Worm (Caenorhabditis elegans) whole organism, dauer: Measurements from ENCODE around the gene C14C10.10.

Source experiments
- unc-62 ChIP-seq: sonication (generic microtip); optimal IDR thresholded peaks from 2 replicates; lab custom pipeline; 2017; ENCODE audit warnings: missing biosample characterization, missing genetic modification reagents, missing genetic modification characterization

Gene C14C10.10

DNA sequence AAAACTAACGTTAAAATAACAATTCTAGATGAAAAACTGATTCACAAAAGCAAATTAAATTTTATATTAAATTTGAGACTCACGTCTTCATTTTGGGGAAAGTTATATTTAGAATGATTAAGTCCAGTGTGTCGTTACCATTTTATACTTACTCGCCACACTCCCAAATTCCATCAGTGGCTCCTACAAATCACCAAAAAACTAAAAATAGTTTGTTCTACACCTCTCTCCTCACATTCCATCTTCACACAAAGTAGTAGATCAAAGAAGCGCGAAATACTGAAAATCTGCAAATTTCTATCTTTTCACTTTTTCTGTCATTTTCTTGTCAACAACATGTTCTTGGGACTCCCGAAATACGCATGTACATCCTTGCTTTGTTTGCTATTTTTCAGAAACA lies 9.9 kb upstream of the C14C10.10 start, which contains the start of gene ZC116.5:
ZC116.5 (minus strand) TSS at position 101 of the 400 bp plus-strand sequence.
- no peak for TF ChIP-seq unc-62 (GFP tag; lab: Kevin White, UChicago)

DNA sequence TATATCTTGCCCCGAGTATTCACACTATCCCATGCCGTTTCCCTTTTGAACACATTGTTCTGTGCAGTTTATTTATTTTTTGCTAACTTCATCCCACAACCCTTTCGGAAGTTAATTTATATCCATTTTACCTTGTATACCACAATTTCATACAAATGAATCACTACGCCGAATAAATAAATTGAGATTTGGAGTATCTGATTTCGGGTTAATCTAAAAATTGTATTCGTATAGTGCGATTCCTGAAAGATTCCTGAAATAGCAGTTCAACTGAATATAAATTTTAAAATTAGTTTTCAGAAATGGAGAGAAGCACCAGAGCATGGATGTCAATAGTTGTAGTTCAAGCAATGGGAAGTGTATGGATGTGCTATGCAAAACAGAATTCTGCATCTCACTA lies 8.2 kb upstream of the C14C10.10 start, which contains the start of gene erg-28:
erg-28 (plus strand) TSS at position 301 of the 400 bp plus-strand sequence.
- no peak for TF ChIP-seq unc-62 (GFP tag; lab: Kevin White, UChicago)

DNA sequence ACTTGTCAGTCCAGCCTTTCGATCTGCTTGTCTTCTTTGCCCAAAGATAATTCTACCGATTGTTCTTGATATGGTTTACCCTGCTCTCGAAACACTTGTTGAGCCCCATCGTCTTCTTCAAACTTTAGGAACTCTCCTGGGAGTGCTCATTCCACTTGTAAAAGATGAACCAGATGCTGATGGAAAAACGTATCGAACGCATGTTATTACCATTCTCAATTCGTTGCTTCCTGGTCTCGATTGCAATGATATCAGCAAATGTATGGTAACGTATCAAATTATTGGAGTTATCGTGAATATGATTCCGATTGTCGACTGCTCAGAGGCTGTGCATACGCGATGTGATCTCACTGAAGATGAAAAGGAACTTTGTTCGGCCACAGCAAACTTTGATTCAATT lies 2.9 kb upstream of the C14C10.10 start:
- TF ChIP-seq unc-62 (GFP tag; lab: Kevin White, UChicago): no peak

DNA sequence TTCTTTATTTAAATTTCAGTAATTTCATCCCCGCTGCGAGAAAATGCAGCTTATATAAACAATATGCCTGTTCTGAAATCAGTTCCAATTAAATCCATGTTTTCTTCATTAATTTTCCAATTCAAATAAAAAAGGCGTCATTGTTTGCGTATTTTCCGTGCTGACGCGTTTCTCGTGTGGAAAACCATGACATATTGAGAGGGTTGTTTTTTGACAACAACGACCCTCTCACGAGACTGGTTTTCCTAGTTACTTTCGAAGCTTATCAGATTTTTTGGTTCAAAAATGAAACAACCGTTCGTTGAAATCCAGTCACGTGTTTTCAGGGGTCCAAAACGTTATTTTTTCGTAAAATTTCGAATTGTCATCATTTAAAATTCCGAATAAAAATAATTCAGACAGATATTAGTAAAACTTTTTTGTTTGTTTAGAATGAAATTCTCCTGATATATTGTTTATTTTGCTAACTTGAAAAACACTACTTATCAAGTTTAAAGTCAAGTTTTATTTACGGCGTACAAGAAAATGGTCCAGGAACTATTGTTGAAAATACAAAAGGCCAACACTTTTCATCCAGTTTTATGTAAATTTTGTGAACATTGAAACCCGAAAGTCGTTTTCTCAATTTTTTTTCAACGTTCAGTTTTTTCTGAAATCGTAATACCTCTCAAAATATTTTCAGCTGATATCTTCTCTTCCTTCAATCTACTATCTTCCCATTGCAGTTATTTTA lies 748 bp upstream of the C14C10.10 start, which contains the start of gene C14C10.5:
C14C10.5 (plus strand) TSS at position 683 of the 733 bp plus-strand sequence.
- TF ChIP-seq unc-62 (GFP tag; lab: Kevin White, UChicago): no peak

DNA sequence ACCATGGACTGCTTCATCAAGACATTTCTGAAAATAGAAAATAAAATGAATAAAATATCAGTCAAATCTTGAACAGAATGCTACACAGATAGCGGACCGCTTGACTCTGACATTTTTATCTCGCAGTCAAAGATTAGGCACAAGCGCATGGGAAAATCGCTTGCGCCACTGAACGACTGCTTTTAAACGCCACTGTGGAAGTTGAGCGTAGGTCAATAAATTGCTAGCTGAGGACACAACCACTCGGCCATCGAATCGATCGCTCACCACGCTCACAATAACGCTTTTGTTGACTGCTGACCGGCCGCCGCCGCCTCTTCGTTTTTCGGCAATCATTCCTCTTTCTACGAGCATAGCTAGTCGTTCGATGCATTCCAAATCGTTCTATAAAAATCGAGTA lies 2.1 kb downstream of the C14C10.10 start:
- no peak for TF ChIP-seq unc-62 (GFP tag; lab: Kevin White, UChicago)

DNA sequence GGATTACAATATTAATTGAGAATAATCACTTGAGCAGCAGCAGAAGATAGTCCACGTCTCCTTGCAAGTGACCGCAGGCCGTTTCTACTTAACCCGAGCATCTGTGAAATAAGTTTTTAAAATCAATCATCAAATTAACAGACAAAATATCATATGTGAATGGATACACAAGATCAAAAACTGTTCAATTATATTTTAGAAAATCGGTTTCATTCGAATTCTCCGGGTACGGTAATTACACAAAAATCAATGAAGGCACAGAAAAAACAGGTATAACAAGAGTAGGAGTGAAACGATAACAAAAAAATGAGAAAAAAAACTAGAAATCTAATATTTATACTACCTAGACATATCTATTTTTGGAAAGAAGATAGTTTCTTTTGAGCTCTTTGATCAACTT lies 2.7 kb downstream of the C14C10.10 start, which contains the start of gene mma-1:
mma-1 (minus strand) TSS at position 101 of the 400 bp plus-strand sequence.
- TF ChIP-seq unc-62 (GFP tag; lab: Kevin White, UChicago): no peak

DNA sequence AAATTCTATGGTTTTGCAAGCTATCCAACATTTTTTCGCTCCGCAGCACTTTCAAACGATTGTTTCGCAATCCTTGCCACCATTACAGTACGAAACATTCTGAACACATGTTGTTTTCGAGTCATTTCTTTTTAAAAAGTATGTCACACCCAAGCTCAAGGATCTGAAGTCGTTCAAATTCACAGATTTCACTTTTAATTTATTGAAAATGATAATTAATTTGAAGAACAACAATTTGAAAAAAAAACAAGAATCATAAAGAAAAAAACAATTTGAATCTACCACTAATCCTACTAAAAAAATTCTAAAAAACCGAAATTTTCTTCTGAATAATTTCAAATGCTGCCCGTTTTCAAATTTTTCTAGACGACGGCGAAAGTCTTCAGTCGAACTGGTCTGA lies 6.5 kb downstream of the C14C10.10 start, which contains the start of gene C14C10.2:
C14C10.2 (minus strand) TSS at position 101 of the 400 bp plus-strand sequence.
- TF ChIP-seq unc-62 (GFP tag; lab: Kevin White, UChicago): no peak

DNA sequence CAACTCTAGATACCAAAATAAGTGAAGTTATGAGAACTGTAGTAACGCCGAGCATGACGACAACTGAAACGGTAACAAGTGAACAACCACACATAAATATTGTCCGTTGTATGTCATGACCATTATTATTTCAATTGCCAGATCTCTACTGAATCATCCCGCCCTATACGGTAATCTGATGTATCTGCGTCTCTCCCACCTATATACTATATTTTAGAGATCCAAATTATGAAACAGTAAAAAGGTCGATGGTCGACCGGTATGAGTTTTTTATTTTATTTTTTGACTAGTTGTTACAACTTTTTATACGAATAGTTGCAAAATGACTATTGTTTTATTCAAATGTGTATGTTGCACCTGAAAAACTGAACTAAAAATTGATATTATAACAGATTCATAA lies 8.3 kb downstream of the C14C10.10 start, which contains the start of gene ttr-43:
ttr-43 (minus strand) TSS at position 101 of the 400 bp plus-strand sequence.
- TF ChIP-seq unc-62 (GFP tag; lab: Kevin White, UChicago): no peak

DNA sequence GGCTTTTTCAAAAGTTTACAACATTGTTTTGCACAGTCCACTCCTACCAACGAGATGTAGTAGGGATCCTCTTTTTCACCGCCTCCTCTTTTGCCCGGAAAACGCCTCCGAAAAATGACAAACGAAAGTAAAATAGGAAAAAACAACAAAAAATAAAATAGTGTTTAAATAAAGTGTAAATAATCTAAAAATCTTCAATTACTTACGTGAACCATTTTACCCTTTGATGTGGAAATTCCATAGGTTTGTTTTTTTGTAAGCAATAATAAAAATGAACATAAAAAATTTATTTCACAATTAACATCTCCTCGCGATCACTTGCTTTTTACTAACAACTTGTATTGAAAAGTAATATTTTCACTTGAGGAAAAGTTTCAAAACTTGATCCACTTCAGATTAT lies 10.9 kb downstream of the C14C10.10 start, which contains the start of gene C14C10.1:
C14C10.1 (plus strand) TSS at position 301 of the 400 bp plus-strand sequence.
- no peak for TF ChIP-seq unc-62 (GFP tag; lab: Kevin White, UChicago)

DNA sequence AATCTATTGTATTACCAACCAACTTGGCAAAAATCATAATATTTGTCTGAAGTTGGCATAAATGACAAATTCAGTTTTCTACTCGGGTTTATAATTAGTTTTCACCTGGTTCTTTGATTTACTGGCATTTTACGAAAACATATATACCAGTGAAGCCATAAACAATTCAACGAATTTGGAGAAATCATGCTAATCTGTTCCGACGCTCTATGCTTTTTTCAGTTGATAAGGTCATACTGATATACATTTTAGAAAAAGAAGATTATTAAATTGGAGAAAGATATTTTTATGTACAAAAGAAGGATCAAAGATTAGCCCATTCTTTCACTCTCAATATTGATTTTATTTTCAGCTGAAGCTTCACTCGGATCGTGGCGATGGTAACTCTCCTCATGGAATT lies 12.1 kb downstream of the C14C10.10 start:
- TF ChIP-seq unc-62 (GFP tag; lab: Kevin White, UChicago): no peak

DNA sequence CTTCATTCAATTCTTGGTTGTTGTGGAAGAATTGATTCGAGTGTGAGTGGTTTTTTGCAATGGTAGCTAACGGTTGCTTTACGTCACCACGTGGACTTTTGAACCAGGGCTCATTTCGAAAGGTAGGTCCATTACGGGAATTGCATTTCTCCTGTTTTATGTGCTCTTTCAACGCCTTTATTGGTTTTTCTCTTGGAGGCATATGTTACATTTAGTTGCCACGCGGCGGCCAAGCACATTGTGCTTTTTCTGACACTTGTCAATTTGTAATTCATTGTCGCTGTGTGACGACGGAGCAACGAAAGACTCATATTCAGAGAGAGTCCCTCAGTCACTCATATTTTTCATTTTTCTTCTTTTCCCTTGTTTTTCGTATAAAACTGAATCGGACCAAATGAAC lies 14.2 kb downstream of the C14C10.10 start:
- no peak for TF ChIP-seq unc-62 (GFP tag; lab: Kevin White, UChicago)

DNA sequence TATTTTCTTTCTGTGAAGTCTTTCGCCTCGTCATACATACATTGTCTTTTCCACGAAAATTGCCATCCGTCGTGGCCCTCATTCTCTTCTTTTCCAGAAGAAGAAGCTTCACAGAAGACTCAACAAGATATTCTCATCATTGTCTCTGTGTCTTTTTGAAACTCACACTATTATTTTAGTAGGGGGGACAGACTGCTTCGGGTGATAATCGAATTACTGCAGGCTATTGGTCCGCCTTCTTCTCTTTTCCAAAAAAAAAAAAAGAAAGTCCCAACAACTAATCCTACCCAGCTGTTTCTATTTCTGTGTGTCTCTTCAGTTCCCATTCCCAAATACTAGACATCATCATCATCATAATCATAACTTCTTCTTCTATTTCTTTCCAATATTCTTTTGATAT lies 15.5 kb downstream of the C14C10.10 start:
- no peak for TF ChIP-seq unc-62 (GFP tag; lab: Kevin White, UChicago)

DNA sequence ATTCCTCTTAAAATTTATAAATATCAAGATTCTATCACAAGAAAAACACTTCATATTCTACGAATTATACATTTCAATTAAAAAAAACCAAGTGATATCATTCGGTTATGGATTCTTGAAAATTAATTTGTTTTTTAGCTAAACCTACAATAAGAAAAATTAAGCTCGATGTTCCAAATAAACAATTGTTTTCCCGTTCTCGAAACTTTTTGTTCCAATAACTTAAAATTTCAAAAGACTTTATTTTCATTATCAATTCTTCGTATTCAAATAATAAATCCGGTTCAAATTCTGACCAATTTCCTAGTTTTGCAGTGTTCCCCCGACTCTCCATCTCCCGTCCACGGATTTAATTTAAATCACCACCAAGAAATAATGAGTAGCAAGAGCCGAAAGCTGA lies 19.6 kb downstream of the C14C10.10 start, which contains the start of gene E02A10.3:
E02A10.3 (plus strand) TSS at position 301 of the 400 bp plus-strand sequence.
- TF ChIP-seq unc-62 (GFP tag; lab: Kevin White, UChicago): no peak

DNA sequence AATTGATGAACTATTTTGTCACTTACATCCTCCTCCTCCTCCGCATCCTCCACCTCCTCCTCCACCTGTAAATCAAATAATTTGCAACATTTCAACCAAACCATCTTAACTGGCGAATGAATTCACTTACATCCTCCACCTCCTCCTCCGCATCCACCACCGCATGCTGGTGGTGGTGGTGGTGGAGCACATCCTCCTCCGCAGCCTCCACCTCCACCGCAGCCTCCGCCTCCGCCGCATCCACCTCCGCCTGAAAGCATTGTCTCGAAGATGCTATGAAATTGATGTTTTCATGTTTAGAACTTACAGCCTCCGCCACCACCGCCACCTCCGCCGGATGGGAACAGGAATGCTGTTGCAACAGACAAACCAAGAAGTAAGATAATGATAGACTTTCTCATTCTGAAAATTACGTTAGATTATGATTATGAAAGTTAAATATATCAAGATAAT lies 22.4 kb downstream of the C14C10.10 start, which contains the start of gene grl-23:
grl-23 (minus strand) TSS at position 403 of the 453 bp plus-strand sequence.
- no peak for TF ChIP-seq unc-62 (GFP tag; lab: Kevin White, UChicago)

DNA sequence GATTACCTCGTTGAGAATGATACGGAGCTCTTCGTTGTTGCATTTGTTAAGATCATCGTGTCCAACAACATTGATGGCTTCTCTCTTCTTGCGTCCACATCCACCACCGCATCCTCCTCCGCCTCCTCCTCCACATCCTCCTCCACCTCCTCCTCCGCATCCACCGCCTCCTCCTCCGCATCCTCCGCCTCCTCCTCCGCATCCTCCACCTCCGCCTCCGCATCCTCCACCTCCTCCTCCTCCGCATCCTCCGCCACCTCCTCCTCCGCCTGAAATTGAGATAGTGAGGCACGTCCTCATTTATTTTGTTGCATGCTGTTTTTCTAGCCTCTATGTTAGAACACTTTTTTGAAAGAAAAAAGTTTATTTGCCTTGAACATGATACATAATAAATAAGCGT lies 23.1 kb downstream of the C14C10.10 start:
- no peak for TF ChIP-seq unc-62 (GFP tag; lab: Kevin White, UChicago)

DNA sequence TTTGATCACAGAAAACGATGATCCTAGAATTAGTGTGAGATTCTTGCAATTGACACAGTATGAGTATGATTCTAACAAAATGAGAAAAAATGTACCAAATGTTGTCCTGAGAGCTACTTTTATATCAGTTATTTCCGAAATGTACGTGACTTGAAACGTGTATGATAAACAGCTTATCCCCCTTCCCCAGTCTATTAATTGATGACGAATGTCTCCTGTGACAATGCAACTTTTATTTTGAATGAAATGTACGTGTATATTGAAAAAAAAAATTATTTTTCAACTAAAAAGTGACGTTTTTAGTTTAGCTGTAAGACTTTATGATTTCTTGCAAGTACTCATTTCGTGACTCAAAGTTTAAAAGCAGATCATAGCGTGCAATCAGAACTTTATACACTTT lies 28.7 kb downstream of the C14C10.10 start:
- no peak for TF ChIP-seq unc-62 (GFP tag; lab: Kevin White, UChicago)
